Fruit fly (Drosophila melanogaster) whole organism, wandering third instar larva: ENCODE data around the gene mRpL33.
A peak's percentile ranks its signal among the peaks of the same experiment; 100 is the strongest.
"Not testable (repeated sequence)": the region's sequence is repeated elsewhere in the genome, so short reads cannot be mapped to it uniquely, and the experiment has no call there.

Experiments used
- CG32264 ChIP-seq: fragments of 200-800 bp; sonication (Bioruptor generic); optimal IDR thresholded peaks from 2 replicates; lab custom pipeline; 2016; ENCODE audit warnings: missing biosample characterization, missing genetic modification characterization
- CG9705 ChIP-seq: fragments of 200-800 bp; sonication (Bioruptor generic); optimal IDR thresholded peaks from 2 replicates; lab custom pipeline; 2018; ENCODE audit warnings: missing biosample characterization, mild to moderate bottlenecking, missing genetic modification characterization
- CrebA ChIP-seq: fragments of 200-800 bp; sonication (Bioruptor generic); optimal IDR thresholded peaks from 2 replicates; lab custom pipeline; 2016; ENCODE audit warnings: missing biosample characterization, mild to moderate bottlenecking, missing genetic modification characterization, borderline replicate concordance
- Dfd ChIP-seq: fragments of >200 bp; optimal IDR thresholded peaks from 2 replicates; lab custom pipeline; 2017; ENCODE audit warnings: missing biosample characterization, missing genetic modification characterization
- HLH106 ChIP-seq: fragments of 200-800 bp; optimal IDR thresholded peaks from 3 replicates; lab custom pipeline; 2019; ENCODE audit warnings: missing biosample characterization, mild to moderate bottlenecking, missing genetic modification characterization, moderate library complexity
- Hnf4 ChIP-seq: fragments of 200-800 bp; sonication (Bioruptor generic); optimal IDR thresholded peaks from 2 replicates; lab custom pipeline; 2016; ENCODE audit warnings: missing biosample characterization, mild to moderate bottlenecking, missing genetic modification characterization
- Hr78 ChIP-seq: fragments of >200 bp; optimal IDR thresholded peaks from 2 replicates; lab custom pipeline; 2017; ENCODE audit warnings: missing biosample characterization, missing genetic modification characterization
- Hr83 ChIP-seq: fragments of 200-300 bp; sonication (Bioruptor generic); optimal IDR thresholded peaks from 2 replicates; lab custom pipeline; 2016; ENCODE audit warnings: missing biosample characterization, mild to moderate bottlenecking, missing genetic modification characterization, moderate library complexity; ENCODE audit not compliant: poor library complexity, severe bottlenecking
- Jra ChIP-seq: sonication (Bioruptor generic); optimal IDR thresholded peaks from 2 replicates; lab custom pipeline; 2016; ENCODE audit warnings: missing biosample characterization, missing genetic modification characterization
- Myc ChIP-seq: fragments of >200 bp; optimal IDR thresholded peaks from 2 replicates; lab custom pipeline; 2017
- Rel ChIP-seq, 2 experiments: fragments of 200-800 bp; sonication (Bioruptor generic) in 1 of 2; optimal IDR thresholded peaks; 2 replicates in 1 of 2; 3 replicates in 1 of 2; lab custom pipeline; 2016 to 2019; ENCODE audit warnings: mild to moderate bottlenecking in 2 of 2, missing biosample characterization in 2 of 2, missing genetic modification characterization in 2 of 2, moderate library complexity in 1 of 2
- Vsx2 ChIP-seq: fragments of 200-300, 225-300 bp; sonication (Bioruptor generic); optimal IDR thresholded peaks from 2 replicates; lab custom pipeline; 2018; ENCODE audit warnings: missing biosample characterization, missing genetic modification characterization; ENCODE audit not compliant: partially characterized antibody
- brk ChIP-seq: fragments of 200-800 bp; sonication (Bioruptor generic); optimal IDR thresholded peaks from 2 replicates; lab custom pipeline; 2016; ENCODE audit warnings: missing biosample characterization, mild to moderate bottlenecking, missing genetic modification characterization
- dl ChIP-seq, 2 experiments: fragments of 175-275, 200-275 bp in 1 of 2; fragments of 200-275 bp in 1 of 2; sonication (Bioruptor generic); optimal IDR thresholded peaks; lab custom pipeline; 2018; ENCODE audit warnings: mild to moderate bottlenecking in 2 of 2, missing biosample characterization in 2 of 2, missing genetic modification characterization in 2 of 2, moderate library complexity in 2 of 2; ENCODE audit not compliant: partially characterized antibody in 2 of 2, insufficient read depth in 1 of 2
- dmrt93B ChIP-seq: fragments of 200-800 bp; sonication (Bioruptor generic); optimal IDR thresholded peaks from 2 replicates; lab custom pipeline; 2018; ENCODE audit warnings: missing biosample characterization, mild to moderate bottlenecking, missing genetic modification characterization
- dsf ChIP-seq: sonication (Bioruptor generic); optimal IDR thresholded peaks from 2 replicates; lab custom pipeline; 2016; ENCODE audit warnings: missing biosample characterization, missing genetic modification characterization, borderline replicate concordance
- foxo ChIP-seq, 2 experiments: fragments of 200-800 bp; sonication (Bioruptor generic); optimal IDR thresholded peaks; 2 replicates in 1 of 2; 3 replicates in 1 of 2; lab custom pipeline; 2016 to 2017; ENCODE audit warnings: missing biosample characterization in 2 of 2, missing genetic modification characterization in 2 of 2
- fru ChIP-seq: fragments of 200-800 bp; sonication (Bioruptor generic); optimal IDR thresholded peaks from 3 replicates; lab custom pipeline; 2016; ENCODE audit warnings: missing biosample characterization, mild to moderate bottlenecking, missing genetic modification characterization
- h ChIP-seq: fragments of 200-800 bp; sonication (Bioruptor generic); optimal IDR thresholded peaks from 3 replicates; lab custom pipeline; 2016; ENCODE audit warnings: missing biosample characterization, mild to moderate bottlenecking, missing genetic modification characterization
- lola ChIP-seq: fragments of >200 bp; optimal IDR thresholded peaks from 2 replicates; lab custom pipeline; 2017; ENCODE audit warnings: missing biosample characterization, missing genetic modification characterization
- pan ChIP-seq: fragments of >200 bp; optimal IDR thresholded peaks from 2 replicates; lab custom pipeline; 2017
- psq ChIP-seq: fragments of 200-800 bp; sonication (Bioruptor generic); optimal IDR thresholded peaks from 3 replicates; lab custom pipeline; 2017; ENCODE audit warnings: missing biosample characterization, mild to moderate bottlenecking, missing genetic modification characterization, moderate library complexity
- tai ChIP-seq: sonication (Bioruptor generic); optimal IDR thresholded peaks from 2 replicates; lab custom pipeline; 2016; ENCODE audit warnings: missing biosample characterization, missing genetic modification characterization
- woc ChIP-seq: sonication (Bioruptor generic); optimal IDR thresholded peaks from 2 replicates; lab custom pipeline; 2016; ENCODE audit warnings: missing biosample characterization, mild to moderate bottlenecking, missing genetic modification characterization

The mRpL33 gene

dm6 chrX:4319240-4319639 is 2.8 kb downstream of the mRpL33 start, which contains the start of gene NO66:
Gene NO66 (plus strand): TSS chrX:4319438.
- TF ChIP-seq Myc (lab: Kevin White, UChicago), result peak; percentile 12
- TF ChIP-seq woc (GFP tag; lab: Kevin White, UChicago), result peak; percentile 22
- TF ChIP-seq, all 38 proteins: peak for 2; not testable (repeated sequence) for 36

DNA sequence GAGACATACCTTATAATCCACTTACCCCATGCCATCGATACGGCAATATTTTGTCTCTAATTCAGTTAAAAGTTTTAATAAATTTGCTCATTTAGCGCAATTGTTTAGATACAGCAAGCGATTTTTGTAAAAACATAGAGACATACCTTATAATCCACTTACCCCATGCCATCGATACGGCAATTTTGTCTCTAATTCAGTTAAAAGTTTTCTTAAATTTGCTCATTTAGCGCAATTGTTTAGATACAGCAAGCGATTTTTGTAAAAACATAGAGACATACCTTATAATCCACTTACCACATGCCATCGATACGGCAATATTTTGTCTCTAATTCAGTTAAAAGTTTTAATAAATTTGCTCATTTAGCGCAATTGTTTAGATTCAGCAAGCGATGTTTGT is 3.3 kb downstream of the mRpL33 start, which contains the start of gene mei-9:
mei-9 (minus strand) TSS at position 101 of the 400 bp plus-strand sequence.
- TF ChIP-seq lola (GFP tag; lab: Kevin White, UChicago); CG32264 (GFP tag; lab: Kevin White, UChicago); Myc (lab: Kevin White, UChicago): not testable (repeated sequence)

- no peak for TF ChIP-seq brk (GFP tag; lab: Kevin White, UChicago)
- no peak for TF ChIP-seq lola (GFP tag; lab: Kevin White, UChicago)
- TF ChIP-seq woc (GFP tag; lab: Kevin White, UChicago), result no peak
- no peak for TF ChIP-seq Rel (GFP tag; optimal IDR thresholded peaks at IDR 0.05; lab: Kevin White, UChicago)
- TF ChIP-seq Rel (tag; optimal IDR thresholded peaks at IDR 0.05; lab: Kevin White, UChicago), result no peak
- no peak for TF ChIP-seq HLH106
Measured at dm6 chrX:4311699-4312098, 10.3 kb downstream of the mRpL33 start, which contains the start of gene CG15579. Gene CG15579 (minus strand): TSS chrX:4311799.

dm6 chrX:4305980-4306379 is 16.1 kb downstream of the mRpL33 start:
- TF ChIP-seq Dfd (GFP tag; lab: Kevin White, UChicago), result no peak
- TF ChIP-seq Rel (GFP tag; optimal IDR thresholded peaks at IDR 0.05; lab: Kevin White, UChicago), result no peak
- TF ChIP-seq Rel (tag; optimal IDR thresholded peaks at IDR 0.05; lab: Kevin White, UChicago), result no peak
- TF ChIP-seq CrebA (GFP tag; lab: Kevin White, UChicago), result no peak
- no peak for TF ChIP-seq foxo (GFP tag; optimal IDR thresholded peaks at IDR 0.05; lab: Kevin White, UChicago)
- no peak for TF ChIP-seq Hr83 (GFP tag; lab: Kevin White, UChicago)
- no peak for TF ChIP-seq tai (GFP tag; lab: Kevin White, UChicago)
- no peak for TF ChIP-seq dmrt93B (GFP tag; lab: Kevin White, UChicago)
- TF ChIP-seq dsf (GFP tag; lab: Kevin White, UChicago), result no peak
- TF ChIP-seq Vsx2 (GFP tag; lab: Kevin White, UChicago), result no peak
- no peak for TF ChIP-seq Hr78 (GFP tag; lab: Kevin White, UChicago)
- no peak for TF ChIP-seq Jra (GFP tag; lab: Kevin White, UChicago)
- no peak for TF ChIP-seq psq
- TF ChIP-seq, all 38 proteins: peak for 0

DNA sequence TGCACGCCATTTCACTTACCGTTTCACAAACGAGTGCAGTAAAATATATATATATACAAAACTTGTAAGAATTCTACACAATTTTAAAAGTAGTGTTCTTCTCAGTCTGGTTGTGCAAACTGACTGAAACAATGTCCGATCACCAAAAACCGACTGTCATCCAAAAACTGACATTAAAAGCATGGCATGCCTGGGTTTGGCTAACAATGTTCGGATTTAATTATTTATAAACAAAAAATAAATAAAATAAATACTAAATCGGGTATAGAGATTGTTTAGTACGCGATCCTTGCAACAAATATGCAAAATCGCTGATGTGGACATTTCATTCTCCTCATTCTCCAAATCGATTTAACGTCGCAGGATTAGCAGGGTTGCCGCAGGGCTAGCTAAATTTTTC is 19.8 kb downstream of the mRpL33 start, which contains the start of gene CG12692:
CG12692 (minus strand) TSS at position 101 of the 400 bp plus-strand sequence.
- TF ChIP-seq dsf (GFP tag; lab: Kevin White, UChicago) (no peak), Jra (GFP tag; lab: Kevin White, UChicago) (no peak), woc (GFP tag; lab: Kevin White, UChicago) (no peak), CrebA (GFP tag; lab: Kevin White, UChicago) (no peak), Rel (GFP tag; optimal IDR thresholded peaks at IDR 0.05; lab: Kevin White, UChicago) (no peak), Rel (tag; optimal IDR thresholded peaks at IDR 0.05; lab: Kevin White, UChicago) (no peak), CG32264 (GFP tag; lab: Kevin White, UChicago) (no peak), Dfd (GFP tag; lab: Kevin White, UChicago) (no peak), Myc (lab: Kevin White, UChicago) (no peak), Vsx2 (GFP tag; lab: Kevin White, UChicago) (no peak), Hnf4 (no peak), fru (no peak), foxo (GFP tag; optimal IDR thresholded peaks at IDR 0.05; lab: Kevin White, UChicago) (no peak), pan (lab: Kevin White, UChicago) (no peak), Hr83 (GFP tag; lab: Kevin White, UChicago) (no peak)
- TF ChIP-seq, all 38 proteins: peak for 0

- TF ChIP-seq dl (GFP tag; optimal IDR thresholded peaks at IDR 0.05; lab: Kevin White, UChicago; ENCODE audit: insufficient read depth in 1 of 2, partially characterized antibody in 2 of 2) (no peak), CG9705 (GFP tag; lab: Kevin White, UChicago) (no peak), pan (lab: Kevin White, UChicago) (no peak), CrebA (GFP tag; lab: Kevin White, UChicago) (no peak), Hnf4 (no peak), h (no peak)
- TF ChIP-seq, all 38 proteins: peak for 0
Measured at dm6 chrX:4293418-4293817, 28.6 kb downstream of the mRpL33 start.
